Fruit fly (Drosophila melanogaster): ENCODE measurements around the gene Vha100-4.

The Vha100-4 gene

DNA sequence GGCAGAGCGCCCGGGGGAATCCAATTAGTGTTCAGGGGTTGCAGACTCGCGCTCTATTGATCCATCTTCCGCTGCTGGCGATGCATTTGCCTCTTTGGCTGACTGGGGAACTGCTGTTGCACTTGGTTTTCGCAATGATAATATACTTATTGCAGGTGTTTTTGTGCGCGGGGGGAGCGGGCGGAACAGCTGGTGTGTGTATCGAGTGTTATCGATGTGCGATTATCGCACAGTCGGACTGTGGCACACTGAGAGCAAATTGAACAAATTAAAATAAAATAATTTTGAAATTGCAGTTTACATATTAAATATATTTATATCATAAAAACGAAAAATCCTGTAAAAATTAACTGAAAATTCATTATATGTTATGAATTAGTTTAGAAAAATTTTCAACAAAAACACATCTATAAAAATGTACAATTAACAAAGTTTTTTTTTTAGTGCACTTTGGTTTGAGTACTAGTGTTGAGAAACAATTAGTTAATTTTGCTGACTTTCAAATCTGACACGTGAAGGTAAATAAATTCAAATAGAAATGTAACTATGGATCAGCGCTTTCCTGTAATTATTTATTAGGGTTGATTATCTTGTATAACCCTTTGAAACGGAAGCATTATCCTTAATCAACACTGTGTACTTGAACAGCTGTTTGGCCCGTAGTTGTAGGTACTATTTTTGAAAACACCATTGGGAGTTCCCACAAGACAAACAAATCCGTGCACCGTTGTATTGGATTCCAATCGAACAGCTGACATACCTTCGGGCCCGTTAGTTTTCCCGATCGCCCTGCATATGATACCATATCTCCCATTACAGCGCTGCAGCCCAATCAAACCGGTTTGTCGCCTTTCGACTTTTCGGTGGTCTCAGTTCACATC, 13.2 kb upstream of the Vha100-4 start, which contains the start of the genes Wdr37 and koko (continued):
- TF ChIP-seq CG9932 (GFP tag; IDR thresholded peaks at IDR 0.05) (peak; percentile 99), CG10147 (GFP tag; optimal IDR thresholded peaks at IDR 0.05) (peak; percentile 94), CG2889 (GFP tag; IDR thresholded peaks at IDR 0.05) (peak; percentile 95), CG7786 (GFP tag; optimal IDR thresholded peaks at IDR 0.05) (peak; percentile 79), gro (GFP tag; optimal IDR thresholded peaks at IDR 0.05) (peak; percentile 49), pb (GFP tag; optimal IDR thresholded peaks at IDR 0.05) (peak; percentile 16), CG5245 (GFP tag; optimal IDR thresholded peaks at IDR 0.05) (peak; percentile 82), CG3163 (GFP tag; optimal IDR thresholded peaks at IDR 0.05) (peak; percentile 41), nerfin-2 (GFP tag; IDR thresholded peaks at IDR 0.05; ENCODE audit: partially characterized antibody) (0 out of 2 replicates have a peak, but pooled peaks have one; percentile 35), tgo (GFP tag; IDR thresholded peaks at IDR 0.05) (peak; percentile 100), CG18764 (GFP tag; optimal IDR thresholded peaks at IDR 0.05) (peak; percentile 94), Hmx (GFP tag; optimal IDR thresholded peaks at IDR 0.05) (peak; percentile 79), CG17829 (tag; optimal IDR thresholded peaks at IDR 0.05) (peak; percentile 98), CG7556 (GFP tag; optimal IDR thresholded peaks at IDR 0.05) (peak; percentile 97), pho (GFP tag; optimal IDR thresholded peaks at IDR 0.05) (peak; percentile 79), CG12104 (GFP tag; optimal IDR thresholded peaks at IDR 0.05) (peak; percentile 93), NFAT (GFP tag; IDR thresholded peaks at IDR 0.05) (peak; percentile 93), sr (GFP tag; IDR thresholded peaks at IDR 0.05) (peak; percentile 50; the same call in 1 of the 3 replicates), Jarid2 (GFP tag; optimal IDR thresholded peaks at IDR 0.05) (peak; percentile 63), Atf3 (GFP tag; optimal IDR thresholded peaks at IDR 0.05) (peak; percentile 75), grn (GFP tag; optimal IDR thresholded peaks at IDR 0.05) (peak; percentile 72), NC2β (GFP tag; optimal IDR thresholded peaks at IDR 0.05) (peak; percentile 78), pzg (GFP tag; optimal IDR thresholded peaks at IDR 0.05) (peak; percentile 46), CG31365 (tag; optimal IDR thresholded peaks at IDR 0.05) (peak; percentile 5), Sry-δ (GFP tag; optimal IDR thresholded peaks at IDR 0.05) (peak; percentile 51), Atf6 (GFP tag; IDR thresholded peaks at IDR 0.05) (peak; percentile 98), hth (optimal IDR thresholded peaks at IDR 0.05) (no peak), CG1832 (GFP tag; optimal IDR thresholded peaks at IDR 0.05) (no peak), tin (GFP tag; optimal IDR thresholded peaks at IDR 0.05) (peak; percentile 96), grau (tag; optimal IDR thresholded peaks at IDR 0.05) (peak; percentile 97), scrt (GFP tag; optimal IDR thresholded peaks at IDR 0.05) (peak; percentile 83), CG13123 (GFP tag; optimal IDR thresholded peaks at IDR 0.05) (peak; percentile 95), CG10431 (GFP tag; optimal IDR thresholded peaks at IDR 0.05) (peak; percentile 70), BtbVII (GFP tag; optimal IDR thresholded peaks at IDR 0.05) (peak; percentile 93), YL-1 (GFP tag; optimal IDR thresholded peaks at IDR 0.05) (peak; percentile 72), lola (GFP tag; optimal IDR thresholded peaks at IDR 0.05) (peak in 1 of 3 experiments; percentile 98), CG16815 (GFP tag; optimal IDR thresholded peaks at IDR 0.05) (peak; percentile 96), caup (GFP tag; optimal IDR thresholded peaks at IDR 0.05; ENCODE audit: severe bottlenecking) (peak; percentile 94), br (optimal IDR thresholded peaks at IDR 0.05) (no peak), CG16813 (GFP tag; IDR thresholded peaks at IDR 0.05; ENCODE audit: partially characterized antibody) (0 out of 3 replicates have a peak, but pooled peaks have one; percentile 54), CG11723 (GFP tag; optimal IDR thresholded peaks at IDR 0.05) (peak; percentile 86), mld (GFP tag; IDR thresholded peaks at IDR 0.05; ENCODE audit: partially characterized antibody) (no peak), BEAF-32 (GFP tag; optimal IDR thresholded peaks at IDR 0.05) (peak; percentile 70), tap (tag; optimal IDR thresholded peaks at IDR 0.05) (peak; percentile 94), CG5180 (GFP tag; optimal IDR thresholded peaks at IDR 0.05) (peak; percentile 52), CG17912 (GFP tag; optimal IDR thresholded peaks at IDR 0.05) (peak; percentile 48), az2 (GFP tag; optimal IDR thresholded peaks at IDR 0.05) (peak; percentile 97), CG10321 (GFP tag; IDR thresholded peaks at IDR 0.05) (peak; percentile 84)

Data from whole organism, embryonic.